Worm (Caenorhabditis elegans) whole organism, L4 larva: Measurements from ENCODE around the gene F35D2.3.

ENCODE experiments used
- D1046.2 ChIP-seq: fragments of 200-800 bp; sonication (Bioruptor generic); IDR thresholded peaks from 2 replicates; pipeline ENCODE4 v1.3.6; 2022; ENCODE audit warnings: missing genetic modification characterization, missing compliant biosample characterization
- F10B5.3 ChIP-seq: sonication (generic microtip); optimal IDR thresholded peaks from 2 replicates; lab custom pipeline; 2016; ENCODE audit warnings: mild to moderate bottlenecking, missing genetic modification characterization, missing compliant biosample characterization
- F26F4.8 ChIP-seq: fragments of 200-800 bp; sonication (Bioruptor generic); conservative IDR thresholded peaks from 2 replicates; pipeline ENCODE4 v1.3.6; 2022; ENCODE audit warnings: missing genetic modification characterization, missing compliant biosample characterization
- F49E8.2 ChIP-seq: sonication (generic microtip); optimal IDR thresholded peaks from 2 replicates; lab custom pipeline; 2016; ENCODE audit warnings: missing compliant biosample characterization, mild to moderate bottlenecking, missing genetic modification characterization, borderline replicate concordance
- Y105C5A.15 ChIP-seq: fragments of 200-800 bp; sonication (Bioruptor generic); IDR thresholded peaks from 2 replicates; pipeline ENCODE4 v1.3.6; 2022; ENCODE audit warnings: missing genetic modification characterization, missing compliant biosample characterization
- Y5F2A.4 ChIP-seq: fragments of 200-800 bp; sonication (Bioruptor generic); optimal IDR thresholded peaks from 2 replicates; lab custom pipeline; 2018; ENCODE audit warnings: mild to moderate bottlenecking, missing genetic modification characterization, missing compliant biosample characterization
- ZK337.2 ChIP-seq: fragments of 200-800 bp; sonication (Bioruptor generic); IDR thresholded peaks from 2 replicates; pipeline ENCODE4 v1.3.6; 2022; ENCODE audit warnings: missing genetic modification reagents, missing genetic modification characterization, missing compliant biosample characterization
- aly-2 ChIP-seq: sonication (generic microtip); optimal IDR thresholded peaks from 2 replicates; lab custom pipeline; 2018; ENCODE audit warnings: missing biosample characterization, missing genetic modification characterization
- ceh-28 ChIP-seq: fragments of 150-350 bp; optimal IDR thresholded peaks from 2 replicates; lab custom pipeline; 2014; ENCODE audit warnings: missing biosample characterization, missing genetic modification reagents, missing genetic modification characterization
- ceh-44 ChIP-seq: fragments of 200-800 bp; sonication (Bioruptor generic); IDR thresholded peaks from 2 replicates; pipeline ENCODE4 v1.3.6; 2022; ENCODE audit warnings: missing genetic modification reagents, missing genetic modification characterization, missing compliant biosample characterization
- ceh-62 ChIP-seq: sonication (generic microtip); optimal IDR thresholded peaks from 2 replicates; lab custom pipeline; 2017; ENCODE audit warnings: missing biosample characterization, missing genetic modification characterization
- ceh-82 ChIP-seq: sonication (generic microtip); optimal IDR thresholded peaks from 2 replicates; lab custom pipeline; 2017; ENCODE audit warnings: missing biosample characterization, missing genetic modification characterization
- ctbp-1 ChIP-seq: fragments of 200-800 bp; sonication (Bioruptor generic); IDR thresholded peaks from 2 replicates; pipeline ENCODE4 v1.3.6; 2022; ENCODE audit warnings: missing genetic modification reagents, missing genetic modification characterization, missing compliant biosample characterization
- daf-8 ChIP-seq: fragments of 200-800 bp; sonication (Bioruptor generic); IDR thresholded peaks from 2 replicates; pipeline ENCODE4 v1.3.6; 2022; ENCODE audit warnings: missing genetic modification characterization, missing compliant biosample characterization
- egl-43 ChIP-seq: fragments of 200-800 bp; sonication (Bioruptor generic); IDR thresholded peaks from 2 replicates; pipeline ENCODE4 v1.3.6; 2022; ENCODE audit warnings: missing genetic modification reagents, missing genetic modification characterization, missing compliant biosample characterization
- fkh-10 ChIP-seq: fragments of 150-350 bp; optimal IDR thresholded peaks from 2 replicates; lab custom pipeline; 2014; ENCODE audit warnings: missing biosample characterization, missing genetic modification reagents, missing genetic modification characterization
- fos-1 ChIP-seq: fragments of 150-350 bp; optimal IDR thresholded peaks from 2 replicates; lab custom pipeline; 2014; ENCODE audit warnings: missing biosample characterization, missing genetic modification characterization
- hif-1 ChIP-seq, 2 experiments: sonication (generic microtip); optimal IDR thresholded peaks; 2 replicates each; lab custom pipeline; 2016 to 2017; ENCODE audit warnings: missing compliant biosample characterization in 2 of 2, missing genetic modification characterization in 2 of 2, missing genetic modification reagents in 2 of 2, missing genotype in 2 of 2, mild to moderate bottlenecking in 1 of 2
- hlh-11 ChIP-seq: fragments of 200-800 bp; sonication (Bioruptor generic); optimal IDR thresholded peaks from 2 replicates; lab custom pipeline; 2018; ENCODE audit warnings: mild to moderate bottlenecking, missing genetic modification characterization, missing compliant biosample characterization
- hmg-1.1 ChIP-seq: fragments of 200-800 bp; sonication (Bioruptor generic); IDR thresholded peaks from 2 replicates; pipeline ENCODE4 v1.3.6; 2022; ENCODE audit warnings: missing genetic modification reagents, missing genetic modification characterization, missing compliant biosample characterization
- lim-7 ChIP-seq: fragments of 200-800 bp; sonication (Bioruptor generic); IDR thresholded peaks from 2 replicates; pipeline ENCODE4 v1.3.6; 2022; ENCODE audit warnings: missing genetic modification characterization, missing compliant biosample characterization
- lin-1 ChIP-seq: fragments of 200-800 bp; sonication (Bioruptor generic); IDR thresholded peaks from 2 replicates; pipeline ENCODE4 v1.3.6; 2022; ENCODE audit warnings: missing genetic modification reagents, missing genetic modification characterization, missing compliant biosample characterization
- madf-5 ChIP-seq, 2 experiments: fragments of 200-800 bp; sonication (Bioruptor generic); IDR thresholded peaks; 2 replicates each; pipeline ENCODE4 v1.3.6; 2022; ENCODE audit warnings: missing compliant biosample characterization in 2 of 2, missing genetic modification characterization in 2 of 2
- mxl-2 ChIP-seq: fragments of 200-800 bp; sonication (Bioruptor generic); conservative IDR thresholded peaks from 2 replicates; pipeline ENCODE4 v1.3.6; 2022; ENCODE audit warnings: missing genetic modification reagents, missing genetic modification characterization, missing compliant biosample characterization
- mxl-3 ChIP-seq: fragments of 200-800 bp; sonication (Bioruptor generic); optimal IDR thresholded peaks from 2 replicates; lab custom pipeline; 2018; ENCODE audit warnings: mild to moderate bottlenecking, missing genetic modification characterization, missing compliant biosample characterization
- nhr-237 ChIP-seq: sonication (generic microtip); optimal IDR thresholded peaks from 2 replicates; lab custom pipeline; 2017; ENCODE audit warnings: missing biosample characterization, missing genetic modification characterization
- nhr-41 ChIP-seq: fragments of 200-800 bp; sonication (Bioruptor generic); IDR thresholded peaks from 2 replicates; pipeline ENCODE4 v1.3.6; 2022; ENCODE audit warnings: missing genetic modification reagents, missing genetic modification characterization, missing compliant biosample characterization
- nhr-48 ChIP-seq: sonication (generic microtip); optimal IDR thresholded peaks from 2 replicates; lab custom pipeline; 2016; ENCODE audit warnings: mild to moderate bottlenecking, missing genetic modification characterization, missing compliant biosample characterization
- nhr-77 ChIP-seq: fragments of 150-350 bp; optimal IDR thresholded peaks from 2 replicates; lab custom pipeline; 2014; ENCODE audit warnings: missing biosample characterization, missing genetic modification characterization
- pha-4 ChIP-seq, 2 experiments: fragments of 150-350 bp in 1 of 2; fragments of 200-800 bp in 1 of 2; sonication (Bioruptor generic) in 1 of 2; IDR thresholded peaks in 1 of 2; optimal IDR thresholded peaks in 1 of 2; 2 replicates each; pipeline versions ENCODE4 v1.3.6 to Lab custom; 2014 to 2022; ENCODE audit warnings: missing genetic modification characterization in 2 of 2, missing genetic modification reagents in 2 of 2, missing biosample characterization in 1 of 2, missing compliant biosample characterization in 1 of 2
- php-3 ChIP-seq: fragments of 200-800 bp; sonication (Bioruptor generic); IDR thresholded peaks from 2 replicates; pipeline ENCODE4 v1.3.6; 2022; ENCODE audit warnings: missing genetic modification reagents, missing genetic modification characterization, missing compliant biosample characterization
- sdz-12 ChIP-seq: fragments of 200-800 bp; sonication (Bioruptor generic); optimal IDR thresholded peaks from 2 replicates; lab custom pipeline; 2018; ENCODE audit warnings: mild to moderate bottlenecking, missing genetic modification characterization, missing compliant biosample characterization
- set-16 ChIP-seq: fragments of 200-800 bp; sonication (Bioruptor generic); IDR thresholded peaks from 2 replicates; pipeline ENCODE4 v1.3.6; 2022; ENCODE audit warnings: missing genetic modification reagents, missing genetic modification characterization, missing compliant biosample characterization
- skn-1 ChIP-seq: fragments of 150-350 bp; optimal IDR thresholded peaks from 2 replicates; lab custom pipeline; 2014; ENCODE audit warnings: missing biosample characterization, missing genetic modification characterization
- snpc-1.2 ChIP-seq: fragments of 200-800 bp; sonication (Bioruptor generic); IDR thresholded peaks from 2 replicates; pipeline ENCODE4 v1.3.6; 2022; ENCODE audit warnings: missing genetic modification reagents, missing genetic modification characterization, missing compliant biosample characterization
- snpc-4 ChIP-seq: fragments of 150-350 bp; optimal IDR thresholded peaks from 2 replicates; lab custom pipeline; 2014; ENCODE audit warnings: missing biosample characterization, missing genetic modification characterization
- spr-1 ChIP-seq: sonication (generic microtip); optimal IDR thresholded peaks from 2 replicates; lab custom pipeline; 2016; ENCODE audit warnings: mild to moderate bottlenecking, missing genetic modification characterization, missing compliant biosample characterization
- unc-62 ChIP-seq, 3 experiments: fragments of 150-350 bp in 1 of 3; sonication (generic microtip); optimal IDR thresholded peaks in 2 of 3; peaks in 1 of 3; 1 replicate in 1 of 3; 2 replicates in 2 of 3; lab custom pipeline; 2014 to 2017; ENCODE audit warnings: missing biosample characterization in 3 of 3, missing genetic modification characterization in 3 of 3, missing genetic modification reagents in 3 of 3, missing genotype in 1 of 3
- zfp-3 ChIP-seq: fragments of 200-800 bp; sonication (Bioruptor generic); conservative IDR thresholded peaks from 2 replicates; pipeline ENCODE4 v1.3.6; 2022; ENCODE audit warnings: missing genetic modification reagents, missing genetic modification characterization, missing compliant biosample characterization

The F35D2.3 gene

DNA sequence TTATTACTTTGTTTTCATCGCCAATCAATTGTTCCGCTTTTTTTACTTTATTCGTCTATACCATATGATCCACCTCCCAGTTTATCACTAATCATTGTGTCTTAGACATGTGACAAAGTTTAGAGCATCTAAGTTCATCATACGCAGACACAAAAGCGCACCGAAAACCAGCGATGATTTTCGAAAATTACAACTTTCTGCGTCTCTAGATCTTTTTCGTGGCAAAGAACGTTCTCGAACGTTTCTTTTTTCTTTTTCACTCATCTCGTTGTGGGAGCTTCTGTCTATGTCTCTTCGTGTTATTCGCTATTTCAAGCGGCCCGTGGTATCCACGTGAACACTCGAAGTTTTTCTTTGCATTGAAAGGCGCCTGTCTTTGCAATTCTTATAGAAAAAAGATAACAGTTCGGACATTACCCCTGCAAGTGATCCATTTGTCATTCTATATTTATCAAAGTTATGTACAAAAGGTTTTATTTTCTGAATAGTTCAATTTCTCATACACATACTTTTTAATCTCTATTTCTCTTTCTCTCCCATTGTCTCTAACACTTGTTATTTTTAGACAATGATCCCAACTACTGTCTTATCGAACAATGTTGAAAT lies 41.2 kb upstream of the F35D2.3 start, which contains the start of gene ZK1290.5 (continued):
- TF ChIP-seq fos-1 (tag; lab: Kevin White, UChicago) (peak; percentile 34), F49E8.2 (tag; lab: Kevin White, UChicago) (no peak), ceh-28 (tag; lab: Kevin White, UChicago) (no peak), fkh-10 (GFP tag; lab: Kevin White, UChicago) (no peak), ctbp-1 (GFP tag; lab: Robert Waterston, UW) (peak; percentile 75), ceh-62 (tag; lab: Kevin White, UChicago) (no peak), php-3 (GFP tag; lab: Robert Waterston, UW) (peak; percentile 91), unc-62 (GFP tag; optimal IDR thresholded peaks at IDR 0.05 in 1 of 2; lab: Kevin White, UChicago) (peak in 1 of 2 experiments; percentile 91), unc-62 (tag; optimal IDR thresholded peaks at IDR 0.05; lab: Kevin White, UChicago) (no peak), mxl-3 (GFP tag; lab: Kevin White, UChicago) (peak; percentile 52), nhr-237 (no peak), D1046.2 (GFP tag; lab: Robert Waterston, UW) (no peak), sdz-12 (no peak), hmg-1.1 (peak; percentile 62), ZK337.2 (no peak), Y105C5A.15 (GFP tag; lab: Robert Waterston, UW) (no peak), nhr-77 (tag; lab: Kevin White, UChicago) (peak; percentile 72), madf-5 (GFP tag; IDR thresholded peaks at IDR 0.05; lab: Robert Waterston, UW) (no peak), spr-1 (peak; percentile 75), F26F4.8 (GFP tag; lab: Robert Waterston, UW) (no peak), daf-8 (no peak), lim-7 (GFP tag; lab: Robert Waterston, UW) (no peak), hlh-11 (tag; lab: Kevin White, UChicago) (peak; percentile 99), lin-1 (GFP tag; lab: Robert Waterston, UW) (peak; percentile 87)

ce11 chrII:7530944-7531343 lies 39.5 kb upstream of the F35D2.3 start, which contains the start of gene wrt-1:
wrt-1 (plus strand) TSS chrII:7530996.
- peak; percentile 0 for TF ChIP-seq mxl-3 (GFP tag; lab: Kevin White, UChicago)
- no peak for TF ChIP-seq Y5F2A.4
- TF ChIP-seq F10B5.3 (tag; lab: Kevin White, UChicago): no peak
- TF ChIP-seq ceh-82: no peak
- TF ChIP-seq zfp-3 (GFP tag; lab: Robert Waterston, UW): peak; percentile 58; the same call in 1 of the 2 replicates
- TF ChIP-seq mxl-2 (GFP tag; lab: Robert Waterston, UW): 0 out of 2 replicates have a peak, but pooled peaks have one; percentile 26
- no peak for TF ChIP-seq hif-1 (tag; optimal IDR thresholded peaks at IDR 0.05; lab: Kevin White, UChicago)
- peak; percentile 22; the same call in 1 of the 2 replicates for TF ChIP-seq set-16
- TF ChIP-seq hlh-11 (tag; lab: Kevin White, UChicago): peak; percentile 41
- no peak for TF ChIP-seq pha-4 (GFP tag; IDR thresholded peaks at IDR 0.05; lab: Robert Waterston, UW)
- no peak for TF ChIP-seq pha-4 (tag; optimal IDR thresholded peaks at IDR 0.05; lab: Kevin White, UChicago)
- no peak for TF ChIP-seq snpc-4
- TF ChIP-seq skn-1: no peak
- peak; percentile 46; the same call in 1 of the 2 replicates for TF ChIP-seq egl-43 (GFP tag; lab: Robert Waterston, UW)
- TF ChIP-seq nhr-237: no peak
- TF ChIP-seq D1046.2 (GFP tag; lab: Robert Waterston, UW): no peak
- TF ChIP-seq snpc-1.2 (GFP tag; lab: Robert Waterston, UW): no peak
- TF ChIP-seq nhr-48 (tag; lab: Kevin White, UChicago): no peak
- TF ChIP-seq ceh-44: no peak
- no peak for TF ChIP-seq nhr-41 (GFP tag; lab: Robert Waterston, UW)
- TF ChIP-seq aly-2 (tag; lab: Kevin White, UChicago): no peak
